Worm (Caenorhabditis elegans) whole organism, L4 larva: ENCODE data around the gene lips-7.

Experiments used
- F10B5.3 ChIP-seq: sonication (generic microtip); optimal IDR thresholded peaks from 2 replicates; lab custom pipeline; 2016; ENCODE audit warnings: mild to moderate bottlenecking, missing genetic modification characterization, missing compliant biosample characterization
- F37D6.2 ChIP-seq: sonication (generic microtip); optimal IDR thresholded peaks from 2 replicates; lab custom pipeline; 2016; ENCODE audit warnings: mild to moderate bottlenecking, missing genetic modification characterization, missing compliant biosample characterization
- F44E2.7 ChIP-seq: fragments of 200-800 bp; sonication (Bioruptor generic); IDR thresholded peaks from 2 replicates; pipeline ENCODE4 v2.1.2; 2022; ENCODE audit warnings: missing genetic modification characterization, missing compliant biosample characterization
- F49E8.2 ChIP-seq: sonication (generic microtip); optimal IDR thresholded peaks from 2 replicates; lab custom pipeline; 2016; ENCODE audit warnings: missing compliant biosample characterization, mild to moderate bottlenecking, missing genetic modification characterization, borderline replicate concordance
- R02D3.7 ChIP-seq: fragments of 150-350 bp; sonication (generic microtip); optimal IDR thresholded peaks from 3 replicates; lab custom pipeline; 2014; ENCODE audit warnings: missing biosample characterization, missing genetic modification characterization
- T26A8.4 ChIP-seq: fragments of 200-800 bp; sonication (Bioruptor generic); IDR thresholded peaks from 2 replicates; pipeline ENCODE4 v1.3.6; 2022; ENCODE audit warnings: missing genetic modification characterization, missing compliant biosample characterization
- Y48G9A.11 ChIP-seq: fragments of 200-800 bp; sonication (Bioruptor generic); IDR thresholded peaks from 2 replicates; pipeline ENCODE4 v1.3.6; 2022; ENCODE audit warnings: missing genetic modification reagents, missing genetic modification characterization, missing compliant biosample characterization
- Y5F2A.4 ChIP-seq: fragments of 200-800 bp; sonication (Bioruptor generic); optimal IDR thresholded peaks from 2 replicates; lab custom pipeline; 2018; ENCODE audit warnings: mild to moderate bottlenecking, missing genetic modification characterization, missing compliant biosample characterization
- ZK337.2 ChIP-seq: fragments of 200-800 bp; sonication (Bioruptor generic); IDR thresholded peaks from 2 replicates; pipeline ENCODE4 v1.3.6; 2022; ENCODE audit warnings: missing genetic modification reagents, missing genetic modification characterization, missing compliant biosample characterization
- ZK546.5 ChIP-seq, 2 experiments: sonication (generic microtip); optimal IDR thresholded peaks; 2 replicates each; lab custom pipeline; 2017; ENCODE audit warnings: missing biosample characterization in 2 of 2, missing genetic modification characterization in 2 of 2
- aha-1 ChIP-seq: fragments of 150-350 bp; peaks from one replicate; lab custom pipeline; 2014; ENCODE audit warnings: missing biosample characterization, missing genetic modification characterization
- aly-2 ChIP-seq: sonication (generic microtip); optimal IDR thresholded peaks from 2 replicates; lab custom pipeline; 2018; ENCODE audit warnings: missing biosample characterization, missing genetic modification characterization
- attf-4 ChIP-seq: sonication (generic microtip); optimal IDR thresholded peaks from 3 replicates; lab custom pipeline; 2017; ENCODE audit warnings: missing biosample characterization, missing genetic modification characterization
- ceh-32 ChIP-seq: sonication (generic microtip); optimal IDR thresholded peaks from 2 replicates; lab custom pipeline; 2016; ENCODE audit warnings: mild to moderate bottlenecking, missing genetic modification characterization, missing compliant biosample characterization; ENCODE audit not compliant: poor library complexity
- ctbp-1 ChIP-seq: fragments of 200-800 bp; sonication (Bioruptor generic); IDR thresholded peaks from 2 replicates; pipeline ENCODE4 v1.3.6; 2022; ENCODE audit warnings: missing genetic modification reagents, missing genetic modification characterization, missing compliant biosample characterization
- daf-12 ChIP-seq: fragments of 150-350 bp; optimal IDR thresholded peaks from 2 replicates; lab custom pipeline; 2014; ENCODE audit warnings: missing biosample characterization, missing genetic modification reagents, missing genetic modification characterization
- daf-16 ChIP-seq, 3 experiments: sonication (generic microtip); optimal IDR thresholded peaks; 2 replicates each; lab custom pipeline; 2016 to 2017; ENCODE audit warnings: missing genetic modification characterization in 3 of 3, missing genetic modification reagents in 3 of 3, mild to moderate bottlenecking in 2 of 3, missing compliant biosample characterization in 2 of 3, missing biosample characterization in 1 of 3, moderate library complexity in 1 of 3
- daf-19 ChIP-seq: fragments of 200-800 bp; sonication (Bioruptor generic); conservative IDR thresholded peaks from 2 replicates; pipeline ENCODE4 v1.3.6; 2022; ENCODE audit warnings: missing genetic modification characterization, missing compliant biosample characterization
- dmd-6 ChIP-seq: fragments of 200-800 bp; sonication (Bioruptor generic); IDR thresholded peaks from 2 replicates; pipeline ENCODE4 v1.3.6; 2022; ENCODE audit warnings: missing genetic modification reagents, missing genetic modification characterization, missing compliant biosample characterization
- dmd-8 ChIP-seq: fragments of 200-800 bp; sonication (Bioruptor generic); IDR thresholded peaks from 2 replicates; pipeline ENCODE4 v1.3.6; 2022; ENCODE audit warnings: missing genetic modification characterization, missing compliant biosample characterization
- dpl-1 ChIP-seq: fragments of 150-350 bp; optimal IDR thresholded peaks from 2 replicates; lab custom pipeline; 2014; ENCODE audit warnings: missing biosample characterization, missing genetic modification reagents, missing genetic modification characterization
- duxl-1 ChIP-seq: sonication (generic microtip); optimal IDR thresholded peaks from 2 replicates; lab custom pipeline; 2016; ENCODE audit warnings: mild to moderate bottlenecking, missing genetic modification characterization, moderate library complexity, missing compliant biosample characterization; ENCODE audit not compliant: poor library complexity
- egl-27 ChIP-seq: sonication (generic microtip); optimal IDR thresholded peaks from 3 replicates; lab custom pipeline; 2017; ENCODE audit warnings: missing biosample characterization, missing genetic modification reagents, missing genetic modification characterization
- gei-8 ChIP-seq: fragments of 200-800 bp; sonication (Bioruptor generic); optimal IDR thresholded peaks from 2 replicates; lab custom pipeline; 2018; ENCODE audit warnings: mild to moderate bottlenecking, missing genetic modification characterization, missing compliant biosample characterization
- hlh-11 ChIP-seq: fragments of 200-800 bp; sonication (Bioruptor generic); optimal IDR thresholded peaks from 2 replicates; lab custom pipeline; 2018; ENCODE audit warnings: mild to moderate bottlenecking, missing genetic modification characterization, missing compliant biosample characterization
- hlh-30 ChIP-seq: sonication (generic microtip); optimal IDR thresholded peaks from 2 replicates; lab custom pipeline; 2017; ENCODE audit warnings: antibody characterized with exemption, mild to moderate bottlenecking, missing genetic modification characterization, missing compliant biosample characterization; ENCODE audit not compliant: insufficient read depth
- jun-1 ChIP-seq: fragments of 150-350 bp; optimal IDR thresholded peaks from 2 replicates; lab custom pipeline; 2014; ENCODE audit warnings: missing biosample characterization, missing genetic modification reagents, missing genetic modification characterization
- lin-1 ChIP-seq: fragments of 200-800 bp; sonication (Bioruptor generic); IDR thresholded peaks from 2 replicates; pipeline ENCODE4 v1.3.6; 2022; ENCODE audit warnings: missing genetic modification reagents, missing genetic modification characterization, missing compliant biosample characterization
- lir-3 ChIP-seq: sonication (generic microtip); optimal IDR thresholded peaks from 2 replicates; lab custom pipeline; 2016; ENCODE audit warnings: mild to moderate bottlenecking, missing genetic modification characterization, missing compliant biosample characterization
- mdl-1 ChIP-seq, 2 experiments: fragments of 150-350 bp in 1 of 2; sonication (generic microtip) in 1 of 2; optimal IDR thresholded peaks; 2 replicates each; lab custom pipeline; 2014 to 2017; ENCODE audit warnings: missing biosample characterization in 2 of 2, missing genetic modification characterization in 2 of 2
- mdt-29 ChIP-seq: fragments of 200-800 bp; sonication (Bioruptor generic); IDR thresholded peaks from 2 replicates; pipeline ENCODE4 v1.3.6; 2022; ENCODE audit warnings: missing genetic modification reagents, missing genetic modification characterization, missing compliant biosample characterization
- mes-2 ChIP-seq: sonication (generic microtip); optimal IDR thresholded peaks from 2 replicates; lab custom pipeline; 2016; ENCODE audit warnings: missing genotype, mild to moderate bottlenecking, missing genetic modification characterization, missing compliant biosample characterization; ENCODE audit not compliant: poor library complexity, severe bottlenecking
- mxl-3 ChIP-seq: fragments of 200-800 bp; sonication (Bioruptor generic); optimal IDR thresholded peaks from 2 replicates; lab custom pipeline; 2018; ENCODE audit warnings: mild to moderate bottlenecking, missing genetic modification characterization, missing compliant biosample characterization
- nhr-11 ChIP-seq: fragments of 150-350 bp; optimal IDR thresholded peaks from 2 replicates; lab custom pipeline; 2014; ENCODE audit warnings: missing biosample characterization, missing genetic modification characterization
- nhr-41 ChIP-seq: fragments of 200-800 bp; sonication (Bioruptor generic); IDR thresholded peaks from 2 replicates; pipeline ENCODE4 v1.3.6; 2022; ENCODE audit warnings: missing genetic modification reagents, missing genetic modification characterization, missing compliant biosample characterization
- nhr-42 ChIP-seq: fragments of 200-800 bp; sonication (Bioruptor generic); IDR thresholded peaks from 2 replicates; pipeline ENCODE4 v1.3.6; 2022; ENCODE audit warnings: missing genetic modification characterization, missing compliant biosample characterization
- nhr-48 ChIP-seq: sonication (generic microtip); optimal IDR thresholded peaks from 2 replicates; lab custom pipeline; 2016; ENCODE audit warnings: mild to moderate bottlenecking, missing genetic modification characterization, missing compliant biosample characterization
- nhr-6 ChIP-seq: fragments of 150-350 bp; optimal IDR thresholded peaks from 2 replicates; lab custom pipeline; 2014; ENCODE audit warnings: missing biosample characterization, missing genetic modification characterization
- nhr-77 ChIP-seq: fragments of 150-350 bp; optimal IDR thresholded peaks from 2 replicates; lab custom pipeline; 2014; ENCODE audit warnings: missing biosample characterization, missing genetic modification characterization
- rbr-2 ChIP-seq: sonication (generic microtip); optimal IDR thresholded peaks from 2 replicates; lab custom pipeline; 2016; ENCODE audit warnings: missing genotype, missing genetic modification characterization, missing compliant biosample characterization
- saeg-2 ChIP-seq: fragments of 200-800 bp; sonication (Bioruptor generic); IDR thresholded peaks from 2 replicates; pipeline ENCODE4 v1.3.6; 2022; ENCODE audit warnings: missing genetic modification reagents, missing genetic modification characterization, missing compliant biosample characterization
- sdz-12 ChIP-seq: fragments of 200-800 bp; sonication (Bioruptor generic); optimal IDR thresholded peaks from 2 replicates; lab custom pipeline; 2018; ENCODE audit warnings: mild to moderate bottlenecking, missing genetic modification characterization, missing compliant biosample characterization
- set-16 ChIP-seq: fragments of 200-800 bp; sonication (Bioruptor generic); IDR thresholded peaks from 2 replicates; pipeline ENCODE4 v1.3.6; 2022; ENCODE audit warnings: missing genetic modification reagents, missing genetic modification characterization, missing compliant biosample characterization
- snpc-1.2 ChIP-seq: fragments of 200-800 bp; sonication (Bioruptor generic); IDR thresholded peaks from 2 replicates; pipeline ENCODE4 v1.3.6; 2022; ENCODE audit warnings: missing genetic modification reagents, missing genetic modification characterization, missing compliant biosample characterization
- snpc-4 ChIP-seq: fragments of 150-350 bp; optimal IDR thresholded peaks from 2 replicates; lab custom pipeline; 2014; ENCODE audit warnings: missing biosample characterization, missing genetic modification characterization
- unc-62 ChIP-seq, 3 experiments: fragments of 150-350 bp in 1 of 3; sonication (generic microtip); optimal IDR thresholded peaks in 2 of 3; peaks in 1 of 3; 1 replicate in 1 of 3; 2 replicates in 2 of 3; lab custom pipeline; 2014 to 2017; ENCODE audit warnings: missing biosample characterization in 3 of 3, missing genetic modification characterization in 3 of 3, missing genetic modification reagents in 3 of 3, missing genotype in 1 of 3
- vab-7 ChIP-seq: fragments of 200-800 bp; sonication (Bioruptor generic); IDR thresholded peaks from 2 replicates; pipeline ENCODE4 v1.3.6; 2022; ENCODE audit warnings: missing genetic modification reagents, missing genetic modification characterization, missing compliant biosample characterization
- zag-1 ChIP-seq: fragments of 150-350 bp; optimal IDR thresholded peaks from 2 replicates; lab custom pipeline; 2014; ENCODE audit warnings: missing biosample characterization, missing genetic modification characterization
- zfp-2 ChIP-seq: sonication (generic microtip); optimal IDR thresholded peaks from 2 replicates; lab custom pipeline; 2016; ENCODE audit warnings: mild to moderate bottlenecking, missing genetic modification characterization, missing compliant biosample characterization
- zfp-3 ChIP-seq: fragments of 200-800 bp; sonication (Bioruptor generic); conservative IDR thresholded peaks from 2 replicates; pipeline ENCODE4 v1.3.6; 2022; ENCODE audit warnings: missing genetic modification reagents, missing genetic modification characterization, missing compliant biosample characterization
- ztf-11 ChIP-seq: fragments of 150-350 bp; optimal IDR thresholded peaks from 2 replicates; lab custom pipeline; 2014; ENCODE audit warnings: missing biosample characterization, missing genetic modification characterization
- ztf-7 ChIP-seq: fragments of 150-350 bp; optimal IDR thresholded peaks from 2 replicates; lab custom pipeline; 2014; ENCODE audit warnings: missing biosample characterization, missing genetic modification characterization

lips-7 gene

ce11 chrII:601305-601704 is 49.7 kb downstream of the lips-7 start:
- TF ChIP-seq nhr-77 (no peak), dmd-8 (GFP tag; lab: Robert Waterston, UW) (no peak), hlh-30 (tag; lab: Kevin White, UChicago) (peak; percentile 88), snpc-1.2 (GFP tag; lab: Robert Waterston, UW) (no peak), snpc-4 (no peak), F44E2.7 (no peak), hlh-11 (tag; lab: Kevin White, UChicago) (peak; percentile 21), F10B5.3 (no peak), dmd-6 (GFP tag; lab: Robert Waterston, UW) (no peak), unc-62 (GFP tag; optimal IDR thresholded peaks at IDR 0.05 in 1 of 2; lab: Kevin White, UChicago) (no peak), unc-62 (tag; optimal IDR thresholded peaks at IDR 0.05; lab: Kevin White, UChicago) (no peak), mes-2 (tag; lab: Kevin White, UChicago) (peak; percentile 51), jun-1 (tag; lab: Kevin White, UChicago) (no peak), nhr-48 (no peak), aha-1 (tag; lab: Kevin White, UChicago) (no peak), nhr-41 (GFP tag; lab: Robert Waterston, UW) (no peak), saeg-2 (no peak), ceh-32 (tag; lab: Kevin White, UChicago) (no peak), R02D3.7 (no peak), mdl-1 (tag; optimal IDR thresholded peaks at IDR 0.05; lab: Kevin White, UChicago) (peak in 1 of 2 experiments; percentile 79), zfp-2 (no peak), daf-19 (no peak), aly-2 (tag; lab: Kevin White, UChicago) (no peak), Y48G9A.11 (GFP tag; lab: Robert Waterston, UW) (no peak), lir-3 (tag; lab: Kevin White, UChicago) (no peak), gei-8 (GFP tag; lab: Kevin White, UChicago) (no peak), daf-16 (GFP tag; optimal IDR thresholded peaks at IDR 0.05; lab: Kevin White, UChicago) (no peak), daf-16 (tag; optimal IDR thresholded peaks at IDR 0.05; lab: Kevin White, UChicago) (no peak), sdz-12 (no peak), daf-12 (tag; lab: Kevin White, UChicago) (no peak), F49E8.2 (tag; lab: Kevin White, UChicago) (no peak), nhr-6 (tag; lab: Kevin White, UChicago) (no peak), ctbp-1 (no peak), zag-1 (tag; lab: Kevin White, UChicago) (no peak), rbr-2 (tag; lab: Kevin White, UChicago) (no peak), lin-1 (GFP tag; lab: Robert Waterston, UW) (no peak), Y5F2A.4 (GFP tag; lab: Kevin White, UChicago) (no peak), zfp-3 (no peak), nhr-42 (GFP tag; lab: Robert Waterston, UW) (no peak), mdt-29 (GFP tag; lab: Robert Waterston, UW) (no peak), egl-27 (tag; lab: Kevin White, UChicago) (no peak), ZK337.2 (GFP tag; lab: Robert Waterston, UW) (no peak), nhr-11 (tag; lab: Kevin White, UChicago) (no peak), dpl-1 (GFP tag; lab: Kevin White, UChicago) (no peak), F37D6.2 (tag; lab: Kevin White, UChicago) (no peak), ztf-11 (no peak), mxl-3 (GFP tag; lab: Kevin White, UChicago) (no peak), ZK546.5 (tag; optimal IDR thresholded peaks at IDR 0.05; lab: Kevin White, UChicago) (no peak), set-16 (GFP tag; lab: Robert Waterston, UW) (no peak), T26A8.4 (GFP tag; lab: Robert Waterston, UW) (no peak), ztf-7 (tag; lab: Kevin White, UChicago) (no peak), duxl-1 (no peak), vab-7 (no peak), attf-4 (tag; lab: Kevin White, UChicago) (no peak)
